Worm (Caenorhabditis elegans) whole organism, mixed stage, embryonic: Measurements from ENCODE around the gene C05B5.16.

Experiments used
- nhr-2 ChIP-seq: fragments of 150-350 bp; optimal IDR thresholded peaks from 2 replicates; lab custom pipeline; 2014; ENCODE audit warnings: missing biosample characterization, missing genetic modification characterization
- snpc-4 ChIP-seq: fragments of 150-350 bp; optimal IDR thresholded peaks from 2 replicates; lab custom pipeline; 2014; ENCODE audit warnings: missing biosample characterization, missing genetic modification characterization
- unc-62 ChIP-seq: fragments of 150-350 bp; optimal IDR thresholded peaks from 2 replicates; lab custom pipeline; 2014; ENCODE audit warnings: missing biosample characterization, missing genetic modification reagents, missing genetic modification characterization

- no peak for TF ChIP-seq unc-62 (GFP tag; lab: Kevin White, UChicago)
- no peak for TF ChIP-seq nhr-2 (tag; lab: Kevin White, UChicago)
- no peak for TF ChIP-seq snpc-4 (tag; lab: Kevin White, UChicago)
These were observed 2.1 kb upstream of the C05B5.16 start, which contains the start of gene fbxa-155 for ce11 chrIII:10010117-10010516.
